Fruit fly (Drosophila melanogaster): ENCODE results near the gene CG32544.

The CG32544 gene

DNA sequence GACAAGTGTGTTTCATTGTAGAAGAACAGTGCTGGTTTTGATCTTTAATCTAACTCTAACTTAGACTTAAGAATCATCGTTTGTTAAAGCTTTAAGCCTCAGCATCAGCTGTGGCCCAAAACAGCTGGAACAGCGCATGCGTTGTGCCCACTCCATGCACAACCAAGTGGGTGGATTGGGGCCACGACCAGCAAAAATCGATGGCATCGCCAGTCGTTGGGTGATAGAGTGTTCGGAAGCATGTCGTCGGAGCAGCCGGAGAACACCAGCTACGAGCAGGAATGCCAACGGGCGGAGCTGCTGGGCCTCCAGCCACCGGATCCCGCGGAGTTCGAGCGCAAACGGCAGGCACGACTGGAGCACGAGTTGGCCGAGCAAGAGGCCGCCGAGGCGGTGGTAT, at the start of gene CG32544:
CG32544 (plus strand) TSS at position 211 of the 400 bp plus-strand sequence.
- TF ChIP-seq noc (tag; optimal IDR thresholded peaks at IDR 0.05): no peak

DNA sequence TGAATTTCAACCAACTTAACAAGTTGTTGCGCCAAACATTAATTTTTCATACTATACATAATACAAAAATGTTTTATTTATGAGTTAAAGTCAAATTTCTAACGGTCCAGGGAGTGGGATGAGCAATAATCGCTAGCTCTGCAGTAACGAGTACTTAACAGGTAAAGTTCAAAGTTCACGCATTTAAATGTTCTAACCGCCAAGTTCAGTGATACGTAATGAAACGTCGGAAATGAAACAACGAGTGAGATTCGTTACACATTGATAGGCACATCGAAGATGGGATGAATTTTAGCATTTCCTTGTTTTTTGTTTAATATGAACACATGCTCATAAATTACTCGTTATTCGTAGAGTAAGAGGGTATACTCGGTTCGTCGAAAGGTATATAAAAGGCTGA, 48.0 kb upstream of the CG32544 start:
- TF ChIP-seq noc (tag; optimal IDR thresholded peaks at IDR 0.05): no peak

DNA sequence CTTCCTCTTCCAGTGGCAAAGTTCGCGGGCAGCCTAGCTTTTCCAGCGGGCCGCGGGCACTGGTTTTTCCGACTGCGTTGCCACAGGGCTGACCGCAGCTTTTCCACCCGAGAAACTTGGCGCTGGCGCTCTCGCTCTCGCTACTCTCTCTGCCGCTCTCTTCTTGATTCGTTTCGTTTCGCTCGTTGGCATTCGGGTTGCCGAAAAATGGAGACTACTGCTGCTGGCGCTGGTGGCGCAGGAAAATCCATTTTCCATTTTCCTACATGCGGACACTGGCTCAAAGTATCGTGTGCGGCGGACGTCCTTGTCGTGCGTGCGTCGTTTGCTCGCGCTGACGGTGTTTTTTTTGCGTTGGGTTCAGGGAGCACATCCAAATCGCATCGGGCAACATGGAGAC, 47.0 kb upstream of the CG32544 start, which contains the start of gene CG42450:
CG42450 (plus strand) TSS at position 249 of the 400 bp plus-strand sequence.
- no peak for TF ChIP-seq noc (tag; optimal IDR thresholded peaks at IDR 0.05)

DNA sequence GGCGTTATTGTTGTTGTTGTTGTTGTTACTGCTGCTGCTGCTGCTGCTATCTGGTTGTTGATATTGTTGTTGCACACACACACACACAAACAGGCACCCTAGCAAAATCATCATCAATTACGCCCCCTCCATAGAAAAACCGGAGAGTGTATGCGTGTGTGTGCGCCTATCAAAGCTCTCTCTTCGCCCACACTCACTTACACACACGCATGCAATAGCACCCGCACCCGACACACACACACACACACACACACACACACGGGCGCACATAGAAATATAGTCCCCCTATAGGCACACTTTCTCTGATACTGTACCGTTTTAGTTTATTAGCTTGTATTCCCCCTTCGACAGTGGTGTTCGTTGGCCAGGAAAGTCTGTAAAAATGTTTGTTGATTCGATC, 45.7 kb upstream of the CG32544 start:
- TF ChIP-seq noc (tag; optimal IDR thresholded peaks at IDR 0.05): no peak

DNA sequence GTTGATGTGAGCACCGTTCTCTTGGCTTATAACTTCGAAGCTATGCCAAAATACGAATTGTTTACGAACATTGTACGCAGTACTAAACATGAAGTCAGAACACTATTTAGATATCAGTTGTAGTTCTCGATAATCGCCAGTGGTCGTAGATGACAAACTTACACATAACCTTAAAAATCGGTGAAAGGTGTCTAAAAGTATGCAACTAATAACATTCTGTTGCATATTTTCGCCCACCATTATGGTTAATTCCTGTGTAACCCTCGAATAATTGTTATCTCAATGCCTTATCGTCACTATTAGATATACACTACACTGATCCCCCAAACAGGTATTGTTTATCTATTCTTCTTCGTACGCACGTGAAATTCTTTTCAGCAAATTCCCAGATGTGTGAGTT, 45.1 kb upstream of the CG32544 start:
- no peak for TF ChIP-seq noc (tag; optimal IDR thresholded peaks at IDR 0.05)

DNA sequence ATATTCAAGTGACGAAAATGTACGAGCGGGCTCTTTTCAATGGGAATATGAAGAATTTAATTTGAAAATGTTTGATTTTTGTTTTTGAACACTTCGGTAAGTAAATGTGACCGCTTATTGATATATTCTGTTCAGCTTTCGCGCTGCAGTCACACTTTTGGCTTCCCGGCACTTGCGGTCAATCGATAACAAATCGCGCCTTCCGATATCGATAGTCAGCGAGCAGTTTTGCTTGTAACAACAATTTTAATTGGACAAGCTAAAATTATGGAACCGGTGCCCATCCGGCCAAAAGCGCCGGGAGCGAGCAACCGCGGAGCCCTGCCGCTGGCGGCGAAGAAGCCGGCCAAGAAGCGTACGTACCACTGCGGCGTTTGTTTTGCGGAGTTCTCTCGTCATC, 29.7 kb upstream of the CG32544 start, which contains the start of gene CG7101:
CG7101 (plus strand) TSS at position 196 of the 400 bp plus-strand sequence.
- no peak for TF ChIP-seq noc (tag; optimal IDR thresholded peaks at IDR 0.05)

DNA sequence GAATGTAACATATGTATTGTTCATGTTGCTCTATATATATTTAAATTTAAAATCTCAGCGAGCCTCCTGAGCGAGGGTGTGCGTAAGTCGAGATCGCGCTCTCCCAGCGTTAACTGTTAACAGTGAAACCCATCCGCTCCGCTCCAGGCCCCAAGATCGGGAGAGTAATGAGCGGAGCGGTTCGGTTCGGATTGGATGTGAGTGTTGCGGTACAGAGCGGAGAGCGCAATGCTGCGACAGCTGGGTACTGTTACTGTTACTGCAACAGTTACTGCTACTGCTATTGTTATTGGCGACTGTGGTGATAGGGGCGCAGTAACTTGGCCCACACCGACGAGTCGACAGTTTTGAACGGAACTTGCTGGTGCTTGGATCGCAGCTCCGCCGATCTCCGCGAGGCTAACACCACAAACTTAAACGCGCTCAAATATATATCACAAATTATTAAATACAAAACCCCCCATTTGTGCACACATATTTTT, 27.7 kb upstream of the CG32544 start, which contains the start of gene Pvf1:
Pvf1 (plus strand) TSS at position 312 of the 482 bp plus-strand sequence.
- no peak for TF ChIP-seq noc (tag; optimal IDR thresholded peaks at IDR 0.05)

DNA sequence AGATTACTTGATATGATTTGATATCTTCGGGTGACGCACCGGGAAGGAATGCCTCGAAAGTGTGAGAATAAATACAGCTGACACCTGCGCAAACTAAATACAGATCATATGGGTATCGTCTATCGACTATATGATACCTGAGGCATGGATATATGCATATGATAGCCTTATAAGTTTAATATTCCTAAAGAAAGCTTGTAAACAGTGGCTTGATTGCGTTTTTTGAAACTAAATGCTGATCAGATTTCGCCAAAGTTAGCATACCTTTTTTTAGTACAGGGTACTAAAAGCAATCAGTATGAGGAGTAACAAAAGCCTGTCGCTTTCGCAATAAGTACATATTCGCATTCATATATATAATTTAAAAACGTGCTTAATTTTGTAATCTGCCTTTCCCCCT, 25.7 kb upstream of the CG32544 start:
- no peak for TF ChIP-seq noc (tag; optimal IDR thresholded peaks at IDR 0.05)

DNA sequence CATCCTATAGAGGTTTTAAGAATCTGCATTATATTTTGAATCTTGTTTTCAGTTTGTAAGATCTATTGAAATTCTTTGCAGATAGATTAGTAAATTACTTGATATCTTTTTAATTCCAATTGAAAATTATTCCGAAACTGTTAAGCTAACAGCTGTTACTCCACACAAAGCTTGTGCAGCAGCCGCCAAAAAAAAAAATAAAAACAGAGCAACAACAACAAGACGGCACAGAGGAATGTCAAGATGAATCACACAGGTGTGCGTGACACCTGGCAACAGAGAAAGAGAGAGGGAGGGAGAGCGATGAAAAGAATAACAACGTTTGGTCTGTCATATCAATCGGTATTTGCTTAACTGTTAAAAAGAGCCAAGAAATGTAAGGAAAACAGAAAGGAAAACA, 25.1 kb upstream of the CG32544 start:
- no peak for TF ChIP-seq noc (tag; optimal IDR thresholded peaks at IDR 0.05)

DNA sequence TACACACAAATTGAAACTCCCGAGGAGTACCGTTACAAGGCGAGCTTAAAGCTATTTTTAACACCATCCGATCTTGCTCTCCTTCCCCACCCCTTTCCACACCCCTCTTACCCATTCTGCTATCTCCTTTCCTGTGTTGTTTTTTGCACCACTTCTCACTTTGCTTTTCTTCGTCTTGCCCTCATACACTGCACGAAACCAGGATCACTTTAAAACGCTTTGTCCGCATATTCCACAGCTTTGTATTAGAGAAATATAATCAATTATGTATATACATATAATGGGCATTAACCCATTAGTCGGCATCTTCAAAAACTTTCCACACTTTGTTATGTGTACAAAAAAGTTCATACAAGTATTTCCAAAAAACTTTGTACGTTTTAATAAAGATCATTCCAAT, 24.6 kb upstream of the CG32544 start:
- no peak for TF ChIP-seq noc (tag; optimal IDR thresholded peaks at IDR 0.05)

DNA sequence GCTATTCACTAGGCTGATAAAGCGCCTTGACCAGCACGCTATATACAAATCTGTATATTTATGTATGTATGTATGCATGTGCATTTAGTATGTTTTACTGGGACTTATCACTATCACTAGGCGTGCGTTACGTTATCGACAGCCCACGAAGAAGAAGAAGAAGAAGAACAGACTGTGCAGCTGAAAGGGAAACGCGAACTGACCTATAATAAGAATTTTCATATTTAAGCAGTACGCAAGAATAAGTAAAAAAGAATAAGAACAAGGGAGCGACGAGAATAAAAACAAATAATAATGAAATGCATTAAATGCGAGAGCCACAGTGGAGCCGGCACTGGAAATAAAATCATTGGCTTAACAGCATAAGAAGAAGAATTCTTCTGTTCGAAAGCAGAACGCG, 23.8 kb upstream of the CG32544 start:
- TF ChIP-seq noc (tag; optimal IDR thresholded peaks at IDR 0.05): no peak

DNA sequence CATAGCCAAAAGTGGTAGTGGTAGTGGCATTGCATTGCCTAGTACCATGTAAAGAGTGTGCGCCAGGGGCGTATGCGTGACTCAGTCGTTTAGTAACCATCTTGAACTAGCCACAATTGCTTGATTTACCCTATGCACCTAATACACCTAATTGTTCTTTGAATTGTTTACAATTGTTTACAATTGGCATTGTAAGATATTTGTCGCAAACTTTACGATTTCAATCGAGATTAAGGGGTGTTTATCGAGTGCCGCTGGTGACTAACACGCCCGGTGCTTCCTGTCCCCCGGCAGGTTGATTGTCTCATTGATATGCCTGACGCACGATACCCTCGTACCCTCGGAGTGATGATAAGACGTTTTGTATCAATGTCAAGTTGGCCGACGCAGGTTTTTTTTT, 23.0 kb upstream of the CG32544 start:
- TF ChIP-seq noc (tag; optimal IDR thresholded peaks at IDR 0.05): peak; percentile 37

DNA sequence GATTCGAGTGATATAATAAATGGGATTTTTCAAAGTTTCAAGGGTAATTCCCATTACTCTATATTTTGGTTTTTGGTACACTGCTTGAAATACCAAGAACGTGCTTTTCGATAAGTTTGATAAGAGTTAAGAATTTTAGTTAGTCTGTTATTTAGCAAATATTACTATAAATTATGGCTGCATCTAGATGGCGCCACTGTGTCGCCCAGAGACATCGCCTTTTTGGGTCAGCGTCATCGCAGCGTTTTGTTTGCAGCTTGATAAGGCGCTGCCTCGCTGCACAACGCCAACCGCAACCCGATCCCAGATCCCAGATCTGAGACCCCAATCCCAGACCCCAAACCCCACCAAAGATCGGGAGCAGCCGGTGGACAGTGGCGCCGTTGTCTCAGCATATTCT, 21.6 kb upstream of the CG32544 start:
- no peak for TF ChIP-seq noc (tag; optimal IDR thresholded peaks at IDR 0.05)

DNA sequence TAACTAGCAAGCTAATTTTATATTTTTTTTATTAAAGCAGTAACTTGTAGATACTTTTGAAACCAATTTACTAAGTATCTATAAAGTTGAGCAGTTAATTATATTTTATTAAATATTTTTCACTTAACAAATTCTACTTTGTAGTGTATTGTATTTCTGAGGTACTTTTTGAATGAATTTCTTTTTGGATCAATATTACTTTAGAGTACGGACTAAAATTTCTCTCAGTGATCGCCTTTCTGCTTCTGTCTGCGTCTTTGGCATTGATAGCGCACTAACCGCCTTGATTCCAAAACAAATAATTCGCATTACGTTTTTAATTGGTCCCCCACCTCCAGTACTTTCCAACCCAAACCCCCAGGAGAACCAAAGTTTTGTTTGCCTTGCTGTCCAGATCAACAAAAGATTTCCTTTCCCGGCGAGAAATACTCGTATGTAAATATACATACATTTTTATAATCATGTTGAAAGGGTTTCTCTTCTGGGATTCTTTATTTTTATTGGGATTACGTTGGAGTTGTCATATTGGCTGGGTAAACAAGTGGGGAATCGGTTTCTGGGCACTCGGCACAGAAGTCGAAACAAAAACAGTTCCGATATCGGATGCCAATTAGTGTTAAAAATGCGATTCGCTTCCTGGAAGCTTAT, 21.0 kb upstream of the CG32544 start:
- TF ChIP-seq noc (tag; optimal IDR thresholded peaks at IDR 0.05): no peak

DNA sequence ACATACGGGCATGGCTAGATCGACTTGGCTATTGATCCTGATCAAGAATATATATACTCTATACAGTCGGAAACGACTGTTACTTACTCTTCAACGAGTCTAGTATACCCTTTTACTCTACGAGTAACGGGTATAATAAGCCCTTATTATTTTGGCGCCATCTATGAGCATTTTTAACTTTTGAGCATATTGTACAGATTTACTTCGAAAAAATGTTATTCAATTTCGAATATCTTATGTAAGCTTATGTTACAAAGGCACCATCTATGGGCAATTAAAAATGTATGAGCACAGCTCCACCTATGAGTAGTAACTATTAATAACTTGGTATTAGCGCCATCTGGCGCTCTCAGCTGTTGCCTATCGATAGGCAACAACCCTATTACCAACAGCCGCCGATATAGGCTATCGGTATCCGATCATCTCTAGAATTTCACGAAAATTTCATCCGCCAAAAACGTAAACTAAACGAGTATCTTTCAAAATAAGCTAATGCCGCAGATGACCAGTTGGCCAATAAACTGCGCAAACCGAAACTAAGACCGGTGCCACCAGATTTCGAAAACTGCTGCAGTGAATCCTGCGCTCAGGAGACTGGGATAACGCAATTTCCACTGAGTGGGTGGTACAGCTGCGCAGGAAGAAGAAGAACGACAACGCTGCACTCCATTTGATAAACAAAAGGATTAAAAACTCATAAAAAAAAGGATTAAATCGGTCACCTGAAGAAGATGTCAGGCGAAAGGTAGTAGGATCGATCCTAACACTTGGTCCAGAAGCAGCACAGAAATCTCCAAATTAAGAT, 16.7 kb upstream of the CG32544 start, which contains the start of gene htk:
htk (plus strand) TSS at position 435 of the 805 bp plus-strand sequence.
- no peak for TF ChIP-seq noc (tag; optimal IDR thresholded peaks at IDR 0.05)

DNA sequence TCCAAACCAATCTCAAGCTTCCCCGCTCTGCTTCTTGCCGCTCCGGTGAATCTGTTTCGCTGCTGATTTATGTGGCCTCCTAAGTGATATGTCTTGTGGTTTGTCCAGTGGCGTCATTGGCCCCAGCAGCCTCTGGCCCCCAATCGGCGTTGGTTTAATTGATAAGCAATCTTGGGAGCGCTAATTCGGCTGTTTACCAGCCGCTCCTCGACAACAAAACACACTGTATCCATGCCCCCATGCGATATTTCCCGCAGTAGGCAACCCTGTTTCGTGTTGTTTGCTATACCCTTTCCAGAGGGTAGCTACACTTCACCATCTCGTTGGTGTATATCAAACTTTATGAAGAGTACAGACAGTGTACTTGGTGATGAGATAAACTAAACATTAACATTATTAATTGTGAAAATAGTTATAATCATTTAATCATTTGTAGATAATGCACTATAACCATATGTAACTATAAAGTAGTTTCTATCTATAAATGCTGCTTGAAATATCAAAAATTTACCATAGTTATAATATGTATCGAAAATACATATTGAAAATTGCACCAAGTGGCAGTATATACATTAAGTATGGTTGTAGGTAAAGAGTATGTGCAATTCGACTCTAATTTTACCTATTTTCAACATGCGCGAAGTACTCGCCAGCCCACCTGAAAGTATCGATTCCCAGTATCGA, 11.6 kb upstream of the CG32544 start, which contains the start of gene shop:
shop (minus strand) TSS at position 229 of the 684 bp plus-strand sequence.
- peak; percentile 90 for TF ChIP-seq noc (tag; optimal IDR thresholded peaks at IDR 0.05)

Data from whole organism, larva.